Worm (Caenorhabditis elegans): ENCODE measurements around the gene his-1.

DNA sequence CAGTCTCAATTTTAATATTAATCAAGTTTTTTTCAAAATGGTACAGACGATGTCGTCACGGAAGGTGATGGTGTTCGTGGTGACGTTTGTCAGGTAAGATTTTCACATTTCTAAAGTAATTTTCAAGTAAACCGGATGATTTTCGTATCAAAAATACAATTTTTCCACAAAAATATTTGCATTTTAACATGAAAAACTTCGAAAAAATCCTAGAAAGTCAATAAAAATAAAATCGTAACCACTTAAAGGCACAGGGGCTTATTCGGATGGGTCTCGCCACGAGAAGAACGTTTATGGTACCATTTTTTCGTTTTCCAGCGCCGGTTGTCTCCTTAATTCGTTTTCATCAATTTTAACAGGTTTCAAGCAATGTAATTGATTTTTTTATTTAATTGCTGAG, 18.0 kb upstream of the his-1 start, which contains the start of gene T10C6.6:
- no peak for TF ChIP-seq pha-4 (tag; optimal IDR thresholded peaks at IDR 0.05)
- no peak for TF ChIP-seq flh-1 (GFP tag; optimal IDR thresholded peaks at IDR 0.05)
- no peak for TF ChIP-seq elt-1 (tag; optimal IDR thresholded peaks at IDR 0.05; ENCODE audit: borderline replicate concordance, insufficient read depth)
- TF ChIP-seq nhr-76 (tag; optimal IDR thresholded peaks at IDR 0.05), result no peak
- TF ChIP-seq nhr-237 (tag; optimal IDR thresholded peaks at IDR 0.05), result no peak
- TF ChIP-seq lin-13 (tag; optimal IDR thresholded peaks at IDR 0.05), result no peak
- no peak for TF ChIP-seq unc-39 (tag; optimal IDR thresholded peaks at IDR 0.05)
- TF ChIP-seq unc-62 (GFP tag; optimal IDR thresholded peaks at IDR 0.05), result no peak
- no peak for TF ChIP-seq tbx-8 (GFP tag; optimal IDR thresholded peaks at IDR 0.05)
- no peak for TF ChIP-seq elt-3 (tag; optimal IDR thresholded peaks at IDR 0.05)
- TF ChIP-seq zip-8 (tag; optimal IDR thresholded peaks at IDR 0.05), result no peak
